Worm (Caenorhabditis elegans): Measurements from ENCODE around the gene F36F12.2.

Gene F36F12.2

DNA sequence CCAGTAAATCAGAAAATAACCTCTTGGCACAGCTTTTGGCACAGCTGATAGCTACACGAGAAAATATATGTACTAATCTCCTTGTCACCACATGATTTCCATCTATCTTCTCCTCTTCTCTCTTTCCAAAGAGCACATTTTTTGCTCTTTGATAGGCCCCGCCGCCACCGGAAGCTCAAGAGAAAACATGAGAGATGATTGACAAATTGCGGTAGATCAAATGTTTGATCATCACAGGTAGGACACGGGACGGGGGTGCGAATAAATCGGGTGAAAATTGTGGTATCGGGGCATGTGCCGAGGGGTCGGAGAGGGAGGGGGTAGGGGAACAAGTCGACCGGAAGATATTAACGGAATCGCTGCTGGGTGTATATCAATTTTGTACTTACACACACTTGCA, 19.1 kb downstream of the F36F12.2 start:
- TF ChIP-seq nhr-11 (tag; optimal IDR thresholded peaks at IDR 0.05) (peak; percentile 43), Y75B8A.6 (GFP tag; IDR thresholded peaks at IDR 0.05) (no peak), hlh-11 (tag; optimal IDR thresholded peaks at IDR 0.05) (peak; percentile 73), mxl-3 (GFP tag; optimal IDR thresholded peaks at IDR 0.05) (peak; percentile 32), zag-1 (tag; optimal IDR thresholded peaks at IDR 0.05) (no peak), dmd-6 (GFP tag; IDR thresholded peaks at IDR 0.05) (peak; percentile 20; the same call in 1 of the 2 replicates), hlh-30 (tag; optimal IDR thresholded peaks at IDR 0.05; ENCODE audit: insufficient read depth) (peak; percentile 54)

DNA sequence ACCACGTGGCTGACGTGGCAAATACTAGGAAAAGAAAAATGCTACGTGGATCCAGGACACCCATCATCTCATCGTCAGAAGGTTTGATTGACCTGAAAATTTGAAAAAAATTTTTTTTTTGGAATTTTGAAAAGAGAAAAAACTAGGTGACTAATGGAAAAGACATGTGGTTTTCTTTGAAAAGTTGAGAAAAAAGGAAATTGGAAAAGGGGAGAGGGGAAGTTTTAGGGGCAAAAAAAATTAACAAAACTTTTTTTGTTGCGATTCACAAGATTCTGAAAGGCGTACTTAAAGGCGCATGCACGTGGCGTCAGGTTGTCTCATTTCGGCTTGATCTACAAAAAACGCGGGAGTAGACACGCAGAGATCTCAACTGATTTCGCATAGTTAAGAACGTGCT, 22.3 kb downstream of the F36F12.2 start, which contains the start of gene Y40B10A.9:
Gene Y40B10A.9, minus strand, starts transcription at position 101 of the 400 bp plus-strand sequence.
- TF ChIP-seq mxl-3 (GFP tag; optimal IDR thresholded peaks at IDR 0.05) = no peak
- TF ChIP-seq ceh-62 (tag; optimal IDR thresholded peaks at IDR 0.05) = no peak

DNA sequence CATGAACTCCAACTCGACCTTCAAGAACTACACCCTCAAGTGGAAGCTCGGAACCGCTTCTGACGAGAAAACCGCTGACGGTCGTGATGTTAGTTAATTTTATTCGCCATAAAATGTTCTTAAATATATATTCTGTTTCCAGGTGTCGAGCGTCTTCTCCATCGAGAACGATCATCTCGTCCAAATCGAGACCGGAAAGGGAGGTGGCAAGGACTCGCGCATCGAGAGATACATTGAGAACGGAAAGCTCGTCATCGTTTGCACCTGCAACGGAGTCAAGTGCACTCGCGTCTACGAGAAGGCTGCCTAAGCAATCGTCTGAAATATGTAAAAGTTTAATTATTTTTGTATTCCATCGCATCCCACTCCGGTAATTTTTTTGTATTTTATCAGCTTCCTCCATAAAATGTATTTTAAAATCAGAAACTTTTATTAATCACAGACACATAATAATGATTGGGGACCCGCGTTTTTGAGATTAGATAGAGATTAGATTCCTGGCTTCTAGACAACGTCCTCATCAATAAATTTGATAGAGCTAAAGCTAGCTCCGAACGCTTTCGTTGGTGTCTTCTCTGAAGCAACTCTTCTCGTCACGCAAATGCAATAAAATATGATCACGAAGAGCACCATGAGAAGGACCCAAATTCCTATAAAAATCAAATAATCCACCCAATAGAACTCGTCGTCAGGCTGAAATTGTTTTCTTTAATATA, 26.2 kb downstream of the F36F12.2 start:
- peak; percentile 17 for TF ChIP-seq F49E8.2 (tag; optimal IDR thresholded peaks at IDR 0.05; ENCODE audit: borderline replicate concordance)
- TF ChIP-seq Y105C5A.15 (GFP tag; IDR thresholded peaks at IDR 0.05) = no peak; the same call in 1 of the 2 replicates
- TF ChIP-seq lin-38 (GFP tag; IDR thresholded peaks at IDR 0.05) = peak; percentile 12; the same call in 1 of the 2 replicates
- no peak for TF ChIP-seq dve-1 (tag; optimal IDR thresholded peaks at IDR 0.05; ENCODE audit: insufficient read depth)
- peak; percentile 14; the same call in 1 of the 2 replicates for TF ChIP-seq pha-4 (GFP tag; IDR thresholded peaks at IDR 0.05)
- no peak for TF ChIP-seq pha-4 (tag; optimal IDR thresholded peaks at IDR 0.05)
- no peak for TF ChIP-seq Y5F2A.4 (GFP tag; optimal IDR thresholded peaks at IDR 0.05)
- TF ChIP-seq aha-1 (tag) = peak; percentile 67
- no peak for TF ChIP-seq fos-1 (tag; optimal IDR thresholded peaks at IDR 0.05)
- TF ChIP-seq dmd-8 (GFP tag; IDR thresholded peaks at IDR 0.05) = 0 out of 2 replicates have a peak, but pooled peaks have one; percentile 28
- peak; percentile 16; the same call in 1 of the 2 replicates for TF ChIP-seq set-16 (GFP tag; IDR thresholded peaks at IDR 0.05)

DNA sequence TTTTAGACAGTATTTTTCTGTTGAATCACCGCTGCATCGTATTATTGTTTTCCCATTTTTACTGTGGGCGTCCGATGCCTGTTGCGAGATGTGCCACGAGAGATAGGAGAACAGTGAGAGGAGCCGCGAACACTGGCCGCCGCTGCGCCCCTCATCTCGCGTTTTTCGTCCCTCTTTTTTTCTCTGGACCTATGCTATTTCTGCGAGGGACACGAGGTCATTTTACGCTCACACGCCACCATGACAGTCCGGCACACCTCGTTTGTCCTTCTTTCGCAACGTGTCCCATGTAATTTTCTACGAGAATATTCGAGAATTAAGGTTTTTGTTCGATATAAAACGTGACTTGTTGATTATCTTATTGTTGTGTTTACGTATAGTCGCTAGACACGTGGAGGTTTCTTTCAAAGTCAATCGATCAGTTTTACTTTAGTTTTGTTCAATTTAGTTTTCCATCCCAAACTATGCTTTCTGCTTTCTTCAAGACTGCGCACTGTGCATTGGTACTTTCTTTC, 27.1 kb downstream of the F36F12.2 start, which contains the start of gene lbp-9:
Gene lbp-9, plus strand, starts transcription at position 465 of the 515 bp plus-strand sequence.
- TF ChIP-seq ces-1 (GFP tag; optimal IDR thresholded peaks at IDR 0.05) (no peak), dmd-9 (GFP tag; IDR thresholded peaks at IDR 0.05) (no peak), zfp-3 (GFP tag; conservative IDR thresholded peaks at IDR 0.05) (no peak), hlh-11 (tag; optimal IDR thresholded peaks at IDR 0.05) (peak; percentile 73), ceh-20 (GFP tag; IDR thresholded peaks at IDR 0.05) (no peak), attf-4 (tag; optimal IDR thresholded peaks at IDR 0.05) (no peak), dmd-6 (GFP tag; IDR thresholded peaks at IDR 0.05) (no peak; the same call in 1 of the 2 replicates), nhr-111 (GFP tag; optimal IDR thresholded peaks at IDR 0.05) (no peak), rbr-2 (tag; optimal IDR thresholded peaks at IDR 0.05) (peak; percentile 28), saeg-2 (GFP tag; IDR thresholded peaks at IDR 0.05) (no peak), vab-7 (GFP tag; IDR thresholded peaks at IDR 0.05) (no peak), unc-130 (GFP tag; optimal IDR thresholded peaks at IDR 0.05) (no peak), F26F4.8 (GFP tag; conservative IDR thresholded peaks at IDR 0.05) (no peak), nhr-41 (GFP tag; IDR thresholded peaks at IDR 0.05) (no peak), Y75B8A.6 (GFP tag; IDR thresholded peaks at IDR 0.05) (no peak), tag-97 (GFP tag; IDR thresholded peaks at IDR 0.05) (no peak), duxl-1 (tag; optimal IDR thresholded peaks at IDR 0.05; ENCODE audit: poor library complexity) (peak; percentile 6), madf-9 (GFP tag; conservative IDR thresholded peaks at IDR 0.05) (no peak), aly-2 (tag; optimal IDR thresholded peaks at IDR 0.05) (no peak), nhr-77 (tag; optimal IDR thresholded peaks at IDR 0.05) (no peak), mdt-29 (GFP tag; IDR thresholded peaks at IDR 0.05) (peak; percentile 25; the same call in 1 of the 2 replicates), snpc-4 (tag; optimal IDR thresholded peaks at IDR 0.05) (no peak), lin-29 (GFP tag; IDR thresholded peaks at IDR 0.05) (no peak), ceh-44 (GFP tag; IDR thresholded peaks at IDR 0.05) (no peak), unc-39 (tag; optimal IDR thresholded peaks at IDR 0.05) (no peak), daf-8 (GFP tag; IDR thresholded peaks at IDR 0.05) (no peak), F37D6.2 (tag; optimal IDR thresholded peaks at IDR 0.05) (no peak), hlh-30 (tag; optimal IDR thresholded peaks at IDR 0.05; ENCODE audit: insufficient read depth) (peak; percentile 96), lin-13 (GFP tag; optimal IDR thresholded peaks at IDR 0.05) (peak; percentile 12)
